Worm (Caenorhabditis elegans) whole organism, midembryonic: Measurements from ENCODE around the gene T14B4.20.

Experiments
- cog-1 ChIP-seq: sonication (generic microtip); optimal IDR thresholded peaks from 2 replicates; lab custom pipeline; 2016; ENCODE audit warnings: missing genetic modification characterization, missing compliant biosample characterization
- flt-1 ChIP-seq: fragments of 200-800 bp; sonication (Bioruptor generic); IDR thresholded peaks from 2 replicates; pipeline ENCODE4 v1.3.6; 2022; ENCODE audit warnings: missing genetic modification characterization, missing compliant biosample characterization
- klf-2 ChIP-seq: fragments of 200-800 bp; sonication (Bioruptor generic); conservative IDR thresholded peaks from 2 replicates; pipeline ENCODE4 v1.3.6; 2022; ENCODE audit warnings: missing genetic modification reagents, missing genetic modification characterization, missing compliant biosample characterization
- med-1 ChIP-seq: sonication (generic microtip); optimal IDR thresholded peaks from 2 replicates; lab custom pipeline; 2017; ENCODE audit warnings: missing genetic modification characterization, mild to moderate bottlenecking, missing compliant biosample characterization, antibody characterized with exemption, missing genetic modification reagents; ENCODE audit not compliant: insufficient read depth
- ref-1 ChIP-seq: fragments of 200-800 bp; sonication (Bioruptor generic); conservative IDR thresholded peaks from 2 replicates; pipeline ENCODE4 v1.3.6; 2022; ENCODE audit warnings: missing genetic modification reagents, missing genetic modification characterization, missing compliant biosample characterization

ce11 chrII:6705593-6706228, 11.0 kb upstream of the T14B4.20 start, which contains the start of gene rpy-1:
- TF ChIP-seq klf-2 (GFP tag; lab: Robert Waterston, UW) (no peak), cog-1 (no peak), flt-1 (GFP tag; lab: Robert Waterston, UW) (no peak), ref-1 (GFP tag; lab: Robert Waterston, UW) (no peak), med-1 (GFP tag; lab: Kevin White, UChicago) (no peak)
